Worm (Caenorhabditis elegans) whole organism, mixed stage, embryonic: ENCODE data around the gene pmt-2.

Experiments
- M03D4.4 ChIP-seq: sonication (generic microtip); optimal IDR thresholded peaks from 2 replicates; lab custom pipeline; 2017; ENCODE audit warnings: mild to moderate bottlenecking, missing genetic modification characterization, missing compliant biosample characterization
- blmp-1 ChIP-seq: fragments of 150-350 bp; optimal IDR thresholded peaks from 2 replicates; lab custom pipeline; 2014; ENCODE audit warnings: missing biosample characterization, missing genetic modification characterization
- ceh-39 ChIP-seq: fragments of 150-350 bp; optimal IDR thresholded peaks from 2 replicates; lab custom pipeline; 2014; ENCODE audit warnings: missing biosample characterization, missing genetic modification characterization
- ceh-43 ChIP-seq: fragments of 200-800 bp; sonication (Bioruptor generic); optimal IDR thresholded peaks from 2 replicates; lab custom pipeline; 2018; ENCODE audit warnings: mild to moderate bottlenecking, missing genetic modification characterization, moderate library complexity, missing compliant biosample characterization
- ceh-83 ChIP-seq: fragments of 200-800 bp; sonication (Bioruptor generic); optimal IDR thresholded peaks from 2 replicates; lab custom pipeline; 2018; ENCODE audit warnings: mild to moderate bottlenecking, missing genetic modification characterization, missing compliant biosample characterization
- ces-1 ChIP-seq: fragments of 150-350 bp; optimal IDR thresholded peaks from 2 replicates; lab custom pipeline; 2014; ENCODE audit warnings: missing biosample characterization, missing genetic modification reagents, missing genetic modification characterization
- cnd-1 ChIP-seq: fragments of 200-800 bp; sonication (Bioruptor generic); optimal IDR thresholded peaks from 2 replicates; lab custom pipeline; 2018; ENCODE audit warnings: mild to moderate bottlenecking, missing genetic modification characterization, missing compliant biosample characterization
- drap-1 ChIP-seq: fragments of 200-800 bp; sonication (Bioruptor generic); optimal IDR thresholded peaks from 3 replicates; lab custom pipeline; 2018; ENCODE audit warnings: mild to moderate bottlenecking, missing genetic modification characterization, missing compliant biosample characterization
- elt-1 ChIP-seq: sonication (generic microtip); optimal IDR thresholded peaks from 2 replicates; lab custom pipeline; 2017; ENCODE audit warnings: missing genetic modification characterization, mild to moderate bottlenecking, missing compliant biosample characterization, antibody characterized with exemption, moderate library complexity, borderline replicate concordance; ENCODE audit not compliant: insufficient read depth
- elt-3 ChIP-seq: fragments of 150-350 bp; optimal IDR thresholded peaks from 2 replicates; lab custom pipeline; 2014; ENCODE audit warnings: missing biosample characterization, missing genetic modification characterization
- flh-1 ChIP-seq: fragments of 200-800 bp; sonication (Bioruptor generic); optimal IDR thresholded peaks from 2 replicates; lab custom pipeline; 2018; ENCODE audit warnings: mild to moderate bottlenecking, missing genetic modification characterization, moderate library complexity, missing compliant biosample characterization
- ham-2 ChIP-seq: fragments of 200-800 bp; sonication (Bioruptor generic); optimal IDR thresholded peaks from 2 replicates; lab custom pipeline; 2018; ENCODE audit warnings: mild to moderate bottlenecking, missing genetic modification characterization, missing compliant biosample characterization
- hlh-1 ChIP-seq: fragments of 150-350 bp; optimal IDR thresholded peaks from 2 replicates; lab custom pipeline; 2014; ENCODE audit warnings: missing biosample characterization, missing genetic modification reagents, missing genetic modification characterization
- lin-13 ChIP-seq: fragments of 150-350 bp; optimal IDR thresholded peaks from 2 replicates; lab custom pipeline; 2014; ENCODE audit warnings: missing biosample characterization, missing genetic modification characterization
- lin-32 ChIP-seq: fragments of 200-800 bp; sonication (Bioruptor generic); optimal IDR thresholded peaks from 2 replicates; lab custom pipeline; 2018; ENCODE audit warnings: mild to moderate bottlenecking, missing genetic modification characterization, missing compliant biosample characterization
- lsy-2 ChIP-seq: fragments of 150-350 bp; optimal IDR thresholded peaks from 2 replicates; lab custom pipeline; 2014; ENCODE audit warnings: missing biosample characterization, missing genetic modification characterization
- mep-1 ChIP-seq: fragments of 150-350 bp; optimal IDR thresholded peaks from 2 replicates; lab custom pipeline; 2017; ENCODE audit warnings: missing biosample characterization, missing genetic modification reagents, missing genetic modification characterization, inconsistent platforms
- nhr-2 ChIP-seq: fragments of 150-350 bp; optimal IDR thresholded peaks from 2 replicates; lab custom pipeline; 2014; ENCODE audit warnings: missing biosample characterization, missing genetic modification characterization
- nhr-237 ChIP-seq: fragments of 150-350 bp; optimal IDR thresholded peaks from 2 replicates; lab custom pipeline; 2014; ENCODE audit warnings: missing biosample characterization, missing genetic modification characterization
- nhr-28 ChIP-seq: fragments of 150-350 bp; optimal IDR thresholded peaks from 2 replicates; lab custom pipeline; 2014; ENCODE audit warnings: missing biosample characterization, missing genetic modification characterization
- nhr-76 ChIP-seq: sonication (generic microtip); optimal IDR thresholded peaks from 2 replicates; lab custom pipeline; 2017; ENCODE audit warnings: missing biosample characterization, missing genetic modification characterization
- pha-4 ChIP-seq: fragments of 150-350 bp; optimal IDR thresholded peaks from 2 replicates; lab custom pipeline; 2018; ENCODE audit warnings: missing biosample characterization, missing genetic modification reagents, missing genetic modification characterization
- sem-2 ChIP-seq: fragments of 200-800 bp; sonication (Bioruptor generic); optimal IDR thresholded peaks from 2 replicates; lab custom pipeline; 2018; ENCODE audit warnings: mild to moderate bottlenecking, missing genetic modification characterization, missing compliant biosample characterization
- snpc-4 ChIP-seq: fragments of 150-350 bp; optimal IDR thresholded peaks from 2 replicates; lab custom pipeline; 2014; ENCODE audit warnings: missing biosample characterization, missing genetic modification characterization
- sptf-1 ChIP-seq: sonication (generic microtip); optimal IDR thresholded peaks from 2 replicates; lab custom pipeline; 2017; ENCODE audit warnings: mild to moderate bottlenecking, missing genetic modification characterization, moderate library complexity, missing compliant biosample characterization
- tbx-8 ChIP-seq: fragments of 200-800 bp; sonication (Bioruptor generic); optimal IDR thresholded peaks from 2 replicates; lab custom pipeline; 2018; ENCODE audit warnings: mild to moderate bottlenecking, missing genetic modification characterization, moderate library complexity, missing compliant biosample characterization
- unc-120 ChIP-seq: sonication (generic microtip); optimal IDR thresholded peaks from 2 replicates; lab custom pipeline; 2017; ENCODE audit warnings: missing genetic modification characterization, missing compliant biosample characterization; ENCODE audit not compliant: poor library complexity, severe bottlenecking
- unc-39 ChIP-seq: fragments of 150-350 bp; optimal IDR thresholded peaks from 2 replicates; lab custom pipeline; 2014; ENCODE audit warnings: missing biosample characterization, missing genetic modification characterization
- zip-8 ChIP-seq: fragments of 150-350 bp; optimal IDR thresholded peaks from 2 replicates; lab custom pipeline; 2014; ENCODE audit warnings: missing biosample characterization, missing genetic modification characterization
- ztf-11 ChIP-seq: fragments of 150-350 bp; optimal IDR thresholded peaks from 2 replicates; lab custom pipeline; 2014; ENCODE audit warnings: missing biosample characterization, missing genetic modification characterization

Gene pmt-2

DNA sequence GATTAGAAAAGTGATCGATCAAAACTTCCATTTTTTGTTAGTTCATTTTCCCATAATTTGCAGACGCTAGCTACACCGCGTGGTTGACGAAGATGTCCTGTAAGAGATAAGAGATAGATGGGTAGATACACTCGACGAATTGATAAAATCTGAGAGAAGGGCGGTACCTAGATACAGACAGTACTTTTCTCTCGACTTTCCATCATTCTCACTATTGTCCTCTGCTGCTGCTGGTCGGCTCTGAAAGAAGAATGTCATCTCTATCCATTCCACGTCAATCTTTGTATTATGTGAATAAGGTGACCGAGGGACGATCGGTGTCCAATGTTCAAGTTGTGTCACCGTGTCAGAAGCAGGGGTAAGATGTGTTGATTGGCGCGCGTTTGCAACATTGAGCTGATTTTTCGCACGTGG lies at the start of gene pmt-2:
TSS of gene pmt-2 (plus strand) at position 64 of the 414 bp plus-strand sequence.
- TF ChIP-seq ham-2 (GFP tag; lab: Kevin White, UChicago) (peak; percentile 55), blmp-1 (no peak), elt-1 (tag; lab: Kevin White, UChicago) (peak; percentile 98), ces-1 (GFP tag; lab: Kevin White, UChicago) (no peak)

DNA sequence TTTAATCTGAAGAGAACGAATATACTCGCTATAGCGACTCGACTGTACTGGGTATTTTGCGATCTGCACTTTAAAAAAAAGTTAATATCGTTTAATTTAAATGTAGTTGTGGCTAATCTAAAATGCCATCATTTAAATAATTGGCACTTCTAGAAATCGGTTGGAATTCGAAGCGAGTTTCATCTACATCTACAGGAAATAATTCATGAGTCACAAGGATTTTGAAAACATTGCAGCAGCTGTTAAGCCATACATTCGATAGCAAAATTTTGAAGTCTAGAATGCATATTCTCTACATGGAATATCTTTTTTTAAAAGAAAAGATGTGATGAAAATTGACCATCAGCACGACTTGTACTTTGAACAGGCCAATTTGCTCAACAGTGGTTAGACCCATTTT lies 47.8 kb upstream of the pmt-2 start:
- TF ChIP-seq lin-32 = no peak
- TF ChIP-seq ceh-39 (tag; lab: Kevin White, UChicago) = no peak
- no peak for TF ChIP-seq ceh-43 (GFP tag; lab: Kevin White, UChicago)
- no peak for TF ChIP-seq tbx-8 (GFP tag; lab: Kevin White, UChicago)
- no peak for TF ChIP-seq flh-1 (GFP tag; lab: Kevin White, UChicago)
- no peak for TF ChIP-seq unc-120
- TF ChIP-seq unc-39 (tag; lab: Kevin White, UChicago) = no peak

DNA sequence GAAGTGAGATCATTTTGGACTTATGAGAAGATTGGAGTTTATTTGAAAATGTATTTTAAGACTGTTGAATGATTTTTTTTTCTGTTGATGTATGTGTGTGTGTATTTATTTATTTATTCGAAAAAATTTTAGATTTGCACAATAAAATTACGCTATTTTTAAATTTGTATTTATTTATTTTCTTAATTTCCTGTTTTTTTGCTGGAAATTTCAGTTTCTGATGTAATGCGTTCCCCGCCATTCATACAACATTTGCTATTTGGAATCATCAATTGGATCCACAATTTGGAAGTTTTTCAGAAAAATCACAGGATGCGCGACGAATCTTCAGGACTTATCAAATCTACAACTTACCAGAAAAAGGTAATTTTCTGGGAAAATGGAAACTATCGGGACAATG lies 43.4 kb upstream of the pmt-2 start, which contains the start of gene Y61A9LA.1:
TSS of gene Y61A9LA.1 (plus strand) at position 301 of the 400 bp plus-strand sequence.
- TF ChIP-seq nhr-237 (tag; lab: Kevin White, UChicago) (no peak), elt-3 (tag; lab: Kevin White, UChicago) (no peak), cnd-1 (tag; lab: Kevin White, UChicago) (no peak), ceh-39 (tag; lab: Kevin White, UChicago) (no peak), tbx-8 (GFP tag; lab: Kevin White, UChicago) (no peak), zip-8 (no peak), elt-1 (tag; lab: Kevin White, UChicago) (no peak), ham-2 (GFP tag; lab: Kevin White, UChicago) (no peak), nhr-28 (tag; lab: Kevin White, UChicago) (no peak), drap-1 (GFP tag; lab: Kevin White, UChicago) (no peak), nhr-76 (tag; lab: Kevin White, UChicago) (no peak), nhr-2 (tag; lab: Kevin White, UChicago) (no peak), ces-1 (GFP tag; lab: Kevin White, UChicago) (no peak), lsy-2 (tag; lab: Kevin White, UChicago) (no peak)
- TF ChIP-seq, all 35 proteins: peak for 0

DNA sequence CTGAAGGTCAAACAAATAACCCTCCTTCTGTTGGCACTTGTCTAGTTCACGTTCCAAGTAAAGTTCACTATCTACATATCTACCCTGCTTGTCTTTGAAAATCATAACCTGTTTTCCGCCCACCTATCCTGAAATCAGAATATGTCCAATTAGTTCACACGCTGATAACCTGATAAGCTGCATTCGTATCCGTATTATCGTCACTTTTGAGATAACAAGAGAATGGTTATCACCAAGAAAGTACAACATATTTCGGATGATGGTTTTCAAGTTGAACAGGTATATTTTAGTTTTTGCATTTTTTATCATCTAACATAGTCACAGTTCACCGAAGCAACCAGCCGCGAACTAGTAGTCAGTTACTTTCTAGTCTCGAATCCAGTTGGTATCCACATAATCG lies 37.6 kb upstream of the pmt-2 start:
- TF ChIP-seq hlh-1 (tag; lab: Kevin White, UChicago) = no peak
- no peak for TF ChIP-seq mep-1
- TF ChIP-seq snpc-4 = no peak
- no peak for TF ChIP-seq nhr-28 (tag; lab: Kevin White, UChicago)
- TF ChIP-seq blmp-1 = no peak
- TF ChIP-seq unc-39 (tag; lab: Kevin White, UChicago) = no peak
- TF ChIP-seq M03D4.4 (tag; lab: Kevin White, UChicago) = no peak
- TF ChIP-seq zip-8 = no peak
- no peak for TF ChIP-seq drap-1 (GFP tag; lab: Kevin White, UChicago)
- no peak for TF ChIP-seq nhr-2 (tag; lab: Kevin White, UChicago)
- TF ChIP-seq tbx-8 (GFP tag; lab: Kevin White, UChicago) = no peak
- no peak for TF ChIP-seq nhr-237 (tag; lab: Kevin White, UChicago)
- no peak for TF ChIP-seq ceh-83 (GFP tag; lab: Kevin White, UChicago)
- no peak for TF ChIP-seq lin-32
- TF ChIP-seq cnd-1 (tag; lab: Kevin White, UChicago) = no peak
- no peak for TF ChIP-seq sem-2

DNA sequence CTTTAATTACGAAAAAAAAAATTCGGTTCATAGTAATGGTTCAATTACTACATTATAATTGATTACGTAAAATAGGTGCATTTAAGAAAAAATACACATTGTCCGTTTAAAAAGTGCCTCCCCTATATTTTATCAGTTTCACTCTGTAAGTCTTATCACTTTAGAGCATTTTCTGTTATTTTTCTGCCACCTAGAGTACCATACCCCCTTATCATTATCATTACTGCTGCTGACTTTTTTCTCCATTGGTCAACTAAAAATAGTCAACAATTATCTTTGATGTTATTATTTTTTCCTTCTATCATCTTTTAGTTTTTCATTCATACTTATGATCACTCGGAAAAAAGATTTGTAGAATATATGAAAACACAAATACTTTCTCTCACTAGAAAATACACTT lies 29.9 kb upstream of the pmt-2 start:
- TF ChIP-seq tbx-8 (GFP tag; lab: Kevin White, UChicago) (no peak), hlh-1 (tag; lab: Kevin White, UChicago) (no peak), M03D4.4 (tag; lab: Kevin White, UChicago) (no peak), unc-120 (no peak), sptf-1 (tag; lab: Kevin White, UChicago) (no peak), snpc-4 (no peak), ceh-39 (tag; lab: Kevin White, UChicago) (no peak), ces-1 (GFP tag; lab: Kevin White, UChicago) (no peak)

DNA sequence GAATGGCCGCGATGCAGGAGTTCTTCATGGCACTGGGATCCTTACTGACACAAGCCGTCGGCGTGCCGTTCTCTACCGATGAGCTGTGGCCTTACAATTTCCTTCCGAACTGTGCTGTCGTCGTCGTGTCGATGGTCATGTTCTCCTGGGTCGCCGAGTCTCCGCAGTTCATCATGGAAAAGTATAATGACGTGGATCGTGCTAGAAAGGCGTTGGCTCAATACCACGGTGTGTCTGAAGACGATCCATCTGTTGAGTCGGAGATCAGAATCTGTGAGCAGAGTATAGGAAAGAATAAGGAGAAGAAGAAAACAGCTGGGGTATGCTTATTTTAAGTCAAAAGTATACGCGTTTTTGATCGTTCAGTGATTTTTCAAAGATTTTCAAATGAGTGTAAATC lies 29.2 kb upstream of the pmt-2 start:
- TF ChIP-seq elt-3 (tag; lab: Kevin White, UChicago) (no peak), pha-4 (tag; lab: Kevin White, UChicago) (no peak), ceh-83 (GFP tag; lab: Kevin White, UChicago) (no peak), hlh-1 (tag; lab: Kevin White, UChicago) (no peak), ztf-11 (no peak), sem-2 (no peak), ceh-43 (GFP tag; lab: Kevin White, UChicago) (no peak), ces-1 (GFP tag; lab: Kevin White, UChicago) (no peak), nhr-237 (tag; lab: Kevin White, UChicago) (no peak), unc-39 (tag; lab: Kevin White, UChicago) (no peak), zip-8 (no peak), lsy-2 (tag; lab: Kevin White, UChicago) (no peak), flh-1 (GFP tag; lab: Kevin White, UChicago) (no peak), lin-32 (no peak), snpc-4 (no peak), blmp-1 (no peak), tbx-8 (GFP tag; lab: Kevin White, UChicago) (no peak), lin-13 (tag; lab: Kevin White, UChicago) (no peak)
